Worm (Caenorhabditis elegans) whole organism, early embryonic: ENCODE measurements around the gene sdz-1.
A peak's percentile ranks its signal among the peaks of the same experiment; 100 is the strongest.

Experiments
- flt-1 ChIP-seq: fragments of 200-800 bp; sonication (Bioruptor generic); IDR thresholded peaks from 2 replicates; pipeline ENCODE4 v1.3.6; 2022; ENCODE audit warnings: missing genetic modification characterization, missing compliant biosample characterization
- hnd-1 ChIP-seq: sonication (generic microtip); optimal IDR thresholded peaks from 2 replicates; lab custom pipeline; 2016; ENCODE audit warnings: missing genetic modification characterization, missing compliant biosample characterization
- sea-1 ChIP-seq: fragments of 200-800 bp; sonication (Bioruptor generic); conservative IDR thresholded peaks from 2 replicates; pipeline ENCODE4 v1.3.6; 2022; ENCODE audit warnings: missing genetic modification characterization, missing compliant biosample characterization

DNA sequence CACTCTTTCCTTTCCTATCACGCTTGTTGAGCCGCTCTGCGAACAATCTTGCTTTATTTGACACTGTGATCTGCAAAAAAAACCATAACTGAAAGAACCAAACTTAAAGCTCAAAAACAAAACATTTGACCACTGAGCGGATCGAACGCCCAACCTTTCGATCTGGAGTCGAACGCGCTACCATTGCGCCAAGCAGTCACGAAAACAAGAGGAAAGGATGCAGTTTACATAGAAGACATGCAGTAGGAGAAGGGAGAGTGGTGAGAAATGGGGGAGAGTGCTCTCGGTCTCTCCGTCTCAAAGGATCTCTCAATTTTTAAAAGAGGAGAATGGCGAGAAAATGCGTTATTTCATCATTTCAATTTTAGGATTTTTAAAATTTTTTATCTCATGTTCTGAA, 21.8 kb downstream of the sdz-1 start:
- TF ChIP-seq hnd-1 (tag; lab: Kevin White, UChicago) = peak; percentile 89
- TF ChIP-seq flt-1 (GFP tag; lab: Robert Waterston, UW) = peak; percentile 99
- TF ChIP-seq sea-1 (GFP tag; lab: Robert Waterston, UW) = peak; percentile 97
